Fruit fly (Drosophila melanogaster): ENCODE measurements around the gene Gr93c.

Gr93c gene

dm6 chr3R:21870158-21870971, 25.3 kb upstream of the Gr93c start, which contains the start of gene CG31431 (continued):
- TF ChIP-seq Myb (GFP tag; optimal IDR thresholded peaks at IDR 0.05) (peak; percentile 90), hb (GFP tag; IDR thresholded peaks at IDR 0.05; ENCODE audit: partially characterized antibody) (no peak), Hr51 (GFP tag; optimal IDR thresholded peaks at IDR 0.05) (peak; percentile 95 to 96), pita (GFP tag; optimal IDR thresholded peaks at IDR 0.05) (no peak), CG4404 (GFP tag; IDR thresholded peaks at IDR 0.05) (peak; percentile 96), lilli (GFP tag; optimal IDR thresholded peaks at IDR 0.05) (peak; percentile 98), CoRest (tag; optimal IDR thresholded peaks at IDR 0.05) (peak; percentile 97), CG31365 (tag; optimal IDR thresholded peaks at IDR 0.05) (peak; percentile 88), Blimp-1 (GFP tag; optimal IDR thresholded peaks at IDR 0.05) (peak; percentile 95), CG4854 (GFP tag; optimal IDR thresholded peaks at IDR 0.05) (peak; percentile 96), CG14014 (GFP tag; IDR thresholded peaks at IDR 0.05) (peak; percentile 98), TFAM (GFP tag; optimal IDR thresholded peaks at IDR 0.05) (peak; percentile 78), CG3281 (GFP tag; optimal IDR thresholded peaks at IDR 0.05) (peak; percentile 98), GATAe (GFP tag; conservative IDR thresholded peaks at IDR 0.05) (peak; percentile 94), CG2889 (GFP tag; IDR thresholded peaks at IDR 0.05) (peak; percentile 94), D19A (tag; optimal IDR thresholded peaks at IDR 0.05) (peak; percentile 94), Elba2 (GFP tag; optimal IDR thresholded peaks at IDR 0.05) (peak; percentile 41), CG10321 (GFP tag; IDR thresholded peaks at IDR 0.05) (peak; percentile 71), CG17912 (GFP tag; optimal IDR thresholded peaks at IDR 0.05) (peak; percentile 74), CG4328 (GFP tag; optimal IDR thresholded peaks at IDR 0.05) (peak; percentile 95), CG10543 (GFP tag; optimal IDR thresholded peaks at IDR 0.05) (peak; percentile 97), sim (GFP tag; IDR thresholded peaks at IDR 0.05) (peak; percentile 94), bbx (GFP tag; IDR thresholded peaks at IDR 0.05; ENCODE audit: partially characterized antibody) (no peak), dmrt99B (tag; optimal IDR thresholded peaks at IDR 0.05) (peak; percentile 98), CG12744 (GFP tag; optimal IDR thresholded peaks at IDR 0.05) (peak; percentile 95), CG9817 (tag; optimal IDR thresholded peaks at IDR 0.05) (peak; percentile 97), CG42726 (GFP tag; IDR thresholded peaks at IDR 0.05; ENCODE audit: partially characterized antibody) (no peak), NFAT (GFP tag; IDR thresholded peaks at IDR 0.05) (peak; percentile 97), Oli (tag; optimal IDR thresholded peaks at IDR 0.05) (peak; percentile 96), ara (GFP tag; IDR thresholded peaks at IDR 0.05) (peak; percentile 97), sima (GFP tag; optimal IDR thresholded peaks at IDR 0.05) (peak; percentile 94), nau (GFP tag; optimal IDR thresholded peaks at IDR 0.05) (peak; percentile 93), mld (GFP tag; IDR thresholded peaks at IDR 0.05; ENCODE audit: partially characterized antibody) (no peak), vnd (GFP tag; IDR thresholded peaks at IDR 0.05; ENCODE audit: partially characterized antibody) (no peak), CG12219 (GFP tag; optimal IDR thresholded peaks at IDR 0.05) (peak; percentile 97), ab (GFP tag; optimal IDR thresholded peaks at IDR 0.05) (peak; percentile 94), CG16863 (GFP tag; optimal IDR thresholded peaks at IDR 0.05) (peak; percentile 96), CG8478 (optimal IDR thresholded peaks at IDR 0.05) (no peak), CG10209 (GFP tag; optimal IDR thresholded peaks at IDR 0.05) (peak; percentile 97), dysf (GFP tag; IDR thresholded peaks at IDR 0.05) (peak; percentile 98), knrl (GFP tag; IDR thresholded peaks at IDR 0.05; ENCODE audit: partially characterized antibody) (no peak), CG8944 (GFP tag; optimal IDR thresholded peaks at IDR 0.05) (peak; percentile 98), CG1602 (GFP tag; optimal IDR thresholded peaks at IDR 0.05) (peak; percentile 95), HmgD (GFP tag; optimal IDR thresholded peaks at IDR 0.05) (peak; percentile 95), CG10979 (tag; optimal IDR thresholded peaks at IDR 0.05) (peak; percentile 96), CG10959 (GFP tag; IDR thresholded peaks at IDR 0.05) (peak; percentile 95), CG7987 (GFP tag; optimal IDR thresholded peaks at IDR 0.05) (peak; percentile 94), Jarid2 (GFP tag; optimal IDR thresholded peaks at IDR 0.05) (peak; percentile 85)

Data from whole organism, embryonic.